Worm (Caenorhabditis elegans): ENCODE data around the gene puf-8.

puf-8 gene

ce11 chrII:7319471-7319870, 21.4 kb upstream of the puf-8 start (continued):
- TF ChIP-seq Y53F4B.3 (GFP tag; IDR thresholded peaks at IDR 0.05) (no peak), hlh-26 (GFP tag; conservative IDR thresholded peaks at IDR 0.05) (no peak), aptf-2 (GFP tag; conservative IDR thresholded peaks at IDR 0.05) (peak; percentile 53; the same call in 1 of the 2 replicates), snpc-1.3 (tag; optimal IDR thresholded peaks at IDR 0.05; ENCODE audit: insufficient read depth) (no peak), madf-10 (tag; optimal IDR thresholded peaks at IDR 0.05) (no peak), mel-28 (tag; optimal IDR thresholded peaks at IDR 0.05; ENCODE audit: borderline replicate concordance) (no peak), T26A5.8 (tag; optimal IDR thresholded peaks at IDR 0.05) (no peak), lir-1 (GFP tag; conservative IDR thresholded peaks at IDR 0.05) (no peak), nfyb-1 (GFP tag; IDR thresholded peaks at IDR 0.05) (peak; percentile 51; the same call in 1 of the 2 replicates), ztf-22 (GFP tag; optimal IDR thresholded peaks at IDR 0.05) (no peak), F22D6.2 (tag; optimal IDR thresholded peaks at IDR 0.05) (no peak), hrde-1 (tag; optimal IDR thresholded peaks at IDR 0.05; ENCODE audit: borderline replicate concordance) (no peak), cebp-1 (GFP tag; IDR thresholded peaks at IDR 0.05) (peak; percentile 48; the same call in 1 of the 2 replicates), cebp-1 (tag; optimal IDR thresholded peaks at IDR 0.05) (peak; percentile 73), unc-130 (GFP tag; optimal IDR thresholded peaks at IDR 0.05) (no peak), bed-1 (GFP tag; IDR thresholded peaks at IDR 0.05) (no peak), tbp1 (GFP tag; optimal IDR thresholded peaks at IDR 0.05) (no peak), F49E8.2 (tag; optimal IDR thresholded peaks at IDR 0.05; ENCODE audit: insufficient read depth) (no peak), repo-1 (tag; optimal IDR thresholded peaks at IDR 0.05) (peak; percentile 67), hmg-20 (GFP tag; IDR thresholded peaks at IDR 0.05) (no peak), K11D2.4 (GFP tag; IDR thresholded peaks at IDR 0.05) (peak; percentile 71), snpc-4 (GFP tag; optimal IDR thresholded peaks at IDR 0.05) (no peak), snpc-4 (tag; optimal IDR thresholded peaks at IDR 0.05) (no peak), xnd-1 (tag; optimal IDR thresholded peaks at IDR 0.05) (no peak), F52B5.7 (tag; optimal IDR thresholded peaks at IDR 0.05) (peak; percentile 90), sptf-2 (GFP tag; optimal IDR thresholded peaks at IDR 0.05) (no peak), die-1 (tag; optimal IDR thresholded peaks at IDR 0.05) (no peak), ceh-91 (GFP tag; IDR thresholded peaks at IDR 0.05) (no peak), fkh-3 (tag; optimal IDR thresholded peaks at IDR 0.05) (peak; percentile 73), Y79H2A.3 (GFP tag; conservative IDR thresholded peaks at IDR 0.05) (no peak), egl-44 (GFP tag; IDR thresholded peaks at IDR 0.05) (no peak), dpl-1 (GFP tag; optimal IDR thresholded peaks at IDR 0.05) (no peak), B0336.3 (GFP tag; IDR thresholded peaks at IDR 0.05) (0 out of 2 replicates have a peak, but pooled peaks have one; percentile 23), madf-3 (GFP tag; IDR thresholded peaks at IDR 0.05) (0 out of 2 replicates have a peak, but pooled peaks have one; percentile 19), ztf-6 (GFP tag; IDR thresholded peaks at IDR 0.05) (no peak), ceh-100 (GFP tag; IDR thresholded peaks at IDR 0.05) (peak; percentile 46; the same call in 1 of the 2 replicates), ceh-58 (GFP tag; IDR thresholded peaks at IDR 0.05) (no peak), ztf-26 (tag; optimal IDR thresholded peaks at IDR 0.05) (no peak), atf-7 (tag; optimal IDR thresholded peaks at IDR 0.05) (peak; percentile 60), sdz-38 (tag; optimal IDR thresholded peaks at IDR 0.05) (no peak), attf-5 (GFP tag; optimal IDR thresholded peaks at IDR 0.05) (peak; percentile 42), akir-1 (GFP tag; optimal IDR thresholded peaks at IDR 0.05) (no peak), unc-62 (GFP tag; optimal IDR thresholded peaks at IDR 0.05) (no peak), ceh-79 (tag; optimal IDR thresholded peaks at IDR 0.05) (no peak), mes-4 (tag; optimal IDR thresholded peaks at IDR 0.05) (no peak), dpff-1 (tag; optimal IDR thresholded peaks at IDR 0.05) (no peak), B0261.1 (tag; optimal IDR thresholded peaks at IDR 0.05) (no peak), tlf-1 (GFP tag; optimal IDR thresholded peaks at IDR 0.05) (no peak), Y95B8A.8 (GFP tag; IDR thresholded peaks at IDR 0.05) (no peak)

Measured in whole organism, young adult.